Fruit fly (Drosophila melanogaster): ENCODE results near the gene Usp2.

dm6 chrX:22502225-22502624 is 46.6 kb downstream of the Usp2 start:
- TF ChIP-seq NfI (GFP tag; optimal IDR thresholded peaks at IDR 0.05) (no peak), Meics (GFP tag; optimal IDR thresholded peaks at IDR 0.05) (no peak), gro (GFP tag; optimal IDR thresholded peaks at IDR 0.05) (no peak)
